Worm (Caenorhabditis elegans): ENCODE results near the gene C14A4.13.
A peak's percentile ranks its signal among the peaks of the same experiment; 100 is the strongest.

The C14A4.13 gene

ce11 chrII:10661448-10662064, 43.3 kb downstream of the C14A4.13 start:
- TF ChIP-seq cnd-1 (tag; optimal IDR thresholded peaks at IDR 0.05) (no peak), ham-2 (GFP tag; optimal IDR thresholded peaks at IDR 0.05) (no peak), ceh-43 (GFP tag; optimal IDR thresholded peaks at IDR 0.05) (no peak), mls-2 (tag; optimal IDR thresholded peaks at IDR 0.05) (no peak), drap-1 (GFP tag; optimal IDR thresholded peaks at IDR 0.05) (no peak), lsy-2 (tag; optimal IDR thresholded peaks at IDR 0.05) (no peak), nhr-12 (tag; optimal IDR thresholded peaks at IDR 0.05) (no peak), zip-8 (tag; optimal IDR thresholded peaks at IDR 0.05) (no peak), ceh-39 (tag; optimal IDR thresholded peaks at IDR 0.05) (no peak), mab-5 (tag; optimal IDR thresholded peaks at IDR 0.05) (no peak)

ce11 chrII:10662279-10662678, 44.0 kb downstream of the C14A4.13 start:
- TF ChIP-seq nhr-12 (tag; optimal IDR thresholded peaks at IDR 0.05) (no peak), ceh-83 (GFP tag; optimal IDR thresholded peaks at IDR 0.05) (peak; percentile 15)

- TF ChIP-seq unc-39 (tag; optimal IDR thresholded peaks at IDR 0.05) = no peak
- no peak for TF ChIP-seq snpc-4 (tag; optimal IDR thresholded peaks at IDR 0.05)
- TF ChIP-seq lin-32 (GFP tag; optimal IDR thresholded peaks at IDR 0.05) = no peak
- TF ChIP-seq mls-2 (tag; optimal IDR thresholded peaks at IDR 0.05) = no peak
- peak; percentile 51 for TF ChIP-seq ceh-39 (tag; optimal IDR thresholded peaks at IDR 0.05)
- no peak for TF ChIP-seq ceh-43 (GFP tag; optimal IDR thresholded peaks at IDR 0.05)
- TF ChIP-seq ces-1 (GFP tag; optimal IDR thresholded peaks at IDR 0.05) = peak; percentile 43
Observed at ce11 chrII:10662698-10663097, 44.4 kb downstream of the C14A4.13 start, which contains the start of gene D2089.8. TSS of gene D2089.8 (minus strand) at chrII:10662781.

ce11 chrII:10665031-10665430, 46.8 kb downstream of the C14A4.13 start, which contains the start of gene D2089.3:
TSS of gene D2089.3 (minus strand) at chrII:10665131.
- TF ChIP-seq elt-1 (tag; optimal IDR thresholded peaks at IDR 0.05; ENCODE audit: borderline replicate concordance, insufficient read depth) (no peak), lin-32 (GFP tag; optimal IDR thresholded peaks at IDR 0.05) (no peak), elt-3 (tag; optimal IDR thresholded peaks at IDR 0.05) (no peak), blmp-1 (tag; optimal IDR thresholded peaks at IDR 0.05) (no peak), ceh-43 (GFP tag; optimal IDR thresholded peaks at IDR 0.05) (no peak), zip-8 (tag; optimal IDR thresholded peaks at IDR 0.05) (no peak)

All from whole organism, mixed stage, embryonic.